Fruit fly (Drosophila melanogaster) whole organism, embryonic: ENCODE measurements around the gene alpha-Est9.

Experiments
- CG10366 ChIP-seq: fragments of 200-800 bp; sonication (Bioruptor generic); IDR thresholded peaks from 2 replicates; pipeline ENCODE4 v1.3.6; 2022; ENCODE audit warnings: missing biosample characterization, missing genetic modification characterization
- CG10654 ChIP-seq: fragments of 200-800 bp; sonication (Bioruptor generic); optimal IDR thresholded peaks from 2 replicates; lab custom pipeline; 2016; ENCODE audit warnings: missing biosample characterization, missing genetic modification characterization
- CG11085 ChIP-seq: fragments of 200-800 bp; sonication (Bioruptor generic); IDR thresholded peaks from 2 replicates; pipeline ENCODE4 v1.3.6; 2022; ENCODE audit warnings: missing biosample characterization, missing genetic modification characterization
- CG11695 ChIP-seq: fragments of 200-800 bp; sonication (Bioruptor generic); IDR thresholded peaks from 3 replicates; pipeline ENCODE4 v1.3.6; 2022; ENCODE audit warnings: missing biosample characterization, missing genetic modification characterization
- CG1233 ChIP-seq: fragments of 200-800 bp; sonication (Bioruptor generic); optimal IDR thresholded peaks from 4 replicates; lab custom pipeline; 2018; ENCODE audit warnings: missing biosample characterization, mild to moderate bottlenecking, missing genetic modification characterization
- CG12659 ChIP-seq: fragments of 200-800 bp; sonication (Bioruptor generic); optimal IDR thresholded peaks from 3 replicates; lab custom pipeline; 2017; ENCODE audit warnings: mild to moderate bottlenecking, missing biosample characterization, missing genetic modification reagents, missing genetic modification characterization
- CG13424 ChIP-seq: fragments of 200-800 bp; sonication (Bioruptor generic); optimal IDR thresholded peaks from 2 replicates; lab custom pipeline; 2019; ENCODE audit warnings: missing biosample characterization, mild to moderate bottlenecking, missing genetic modification characterization, moderate library complexity
- CG14441 ChIP-seq: fragments of 200-800 bp; sonication (Bioruptor generic); IDR thresholded peaks from 2 replicates; pipeline ENCODE4 v1.3.6; 2022; ENCODE audit warnings: missing biosample characterization, missing genetic modification characterization
- CG14965 ChIP-seq: fragments of 200-800 bp; sonication (Bioruptor generic); optimal IDR thresholded peaks from 2 replicates; lab custom pipeline; 2016; ENCODE audit warnings: missing biosample characterization, missing genetic modification characterization, borderline replicate concordance
- CG1529 ChIP-seq: fragments of 200-800 bp; sonication (Bioruptor generic); optimal IDR thresholded peaks from 3 replicates; lab custom pipeline; 2018; ENCODE audit warnings: missing biosample characterization, missing genetic modification characterization
- CG1602 ChIP-seq: fragments of 200-800 bp; sonication (Bioruptor generic); optimal IDR thresholded peaks from 3 replicates; lab custom pipeline; 2016; ENCODE audit warnings: missing biosample characterization, missing genetic modification characterization
- CG18619 ChIP-seq: fragments of 200-800 bp; sonication (Bioruptor generic); optimal IDR thresholded peaks from 3 replicates; lab custom pipeline; 2017; ENCODE audit warnings: missing biosample characterization, mild to moderate bottlenecking, missing genetic modification characterization
- CG18764 ChIP-seq: fragments of 200-800 bp; sonication (Bioruptor generic); optimal IDR thresholded peaks from 3 replicates; lab custom pipeline; 2016; ENCODE audit warnings: missing biosample characterization, missing genetic modification characterization
- CG2678 ChIP-seq: fragments of 200-800 bp; sonication (Bioruptor generic); optimal IDR thresholded peaks from 3 replicates; lab custom pipeline; 2019; ENCODE audit warnings: missing biosample characterization, mild to moderate bottlenecking, missing genetic modification characterization, moderate library complexity
- CG31365 ChIP-seq: fragments of 200-800 bp; sonication (Bioruptor generic); optimal IDR thresholded peaks from 2 replicates; lab custom pipeline; 2018; ENCODE audit warnings: missing biosample characterization, mild to moderate bottlenecking, missing genetic modification characterization
- CG3407 ChIP-seq: fragments of 200-800 bp; sonication (Bioruptor generic); optimal IDR thresholded peaks from 2 replicates; lab custom pipeline; 2018; ENCODE audit warnings: missing biosample characterization, mild to moderate bottlenecking, missing genetic modification characterization
- CG34376 ChIP-seq: fragments of 200-800 bp; sonication (Bioruptor generic); optimal IDR thresholded peaks from 2 replicates; lab custom pipeline; 2018; ENCODE audit warnings: missing biosample characterization, mild to moderate bottlenecking, missing genetic modification characterization
- CG4282 ChIP-seq: fragments of 200-800 bp; sonication (Bioruptor generic); optimal IDR thresholded peaks from 2 replicates; lab custom pipeline; 2016; ENCODE audit warnings: missing biosample characterization, missing genetic modification characterization
- CG4730 ChIP-seq: fragments of 200-800 bp; sonication (Bioruptor generic); IDR thresholded peaks from 2 replicates; pipeline ENCODE4 v1.3.6; 2022; ENCODE audit warnings: missing biosample characterization, missing genetic modification characterization
- CG5245 ChIP-seq: fragments of 200-800 bp; sonication (Bioruptor generic); optimal IDR thresholded peaks from 3 replicates; lab custom pipeline; 2016; ENCODE audit warnings: missing biosample characterization, missing genetic modification characterization
- CG6254 ChIP-seq: fragments of 200-800 bp; sonication (Bioruptor generic); optimal IDR thresholded peaks from 3 replicates; lab custom pipeline; 2017; ENCODE audit warnings: mild to moderate bottlenecking, missing biosample characterization, missing genetic modification reagents, missing genetic modification characterization
- CG7556 ChIP-seq: fragments of 200-800 bp; sonication (Bioruptor generic); optimal IDR thresholded peaks from 2 replicates; lab custom pipeline; 2017; ENCODE audit warnings: missing biosample characterization, mild to moderate bottlenecking, missing genetic modification characterization
- Chrac-16 ChIP-seq: fragments of 200-800 bp; sonication (Bioruptor generic); optimal IDR thresholded peaks from 3 replicates; lab custom pipeline; 2016; ENCODE audit warnings: missing biosample characterization, missing genetic modification characterization
- Dll ChIP-seq: fragments of 200-800 bp; sonication (Bioruptor generic); IDR thresholded peaks from 4 replicates; pipeline ENCODE4 v1.3.6; 2022; ENCODE audit warnings: missing biosample characterization, missing genetic modification characterization; ENCODE audit not compliant: partially characterized antibody
- E2f2 ChIP-seq: fragments of 200-800 bp; sonication (Bioruptor generic); IDR thresholded peaks from 2 replicates; pipeline ENCODE4 v1.3.6; 2022; ENCODE audit warnings: missing biosample characterization, missing genetic modification characterization
- H15 ChIP-seq: fragments of 200-800 bp; sonication (Bioruptor generic); IDR thresholded peaks from 3 replicates; pipeline ENCODE4 v1.3.6; 2022; ENCODE audit warnings: missing biosample characterization, missing genetic modification characterization
- Hmx ChIP-seq: fragments of 200-800 bp; sonication (Bioruptor generic); optimal IDR thresholded peaks from 2 replicates; lab custom pipeline; 2016; ENCODE audit warnings: missing biosample characterization, missing genetic modification characterization
- Hr51 ChIP-seq, 2 experiments: fragments of 200-800 bp; sonication (Bioruptor generic); optimal IDR thresholded peaks; 2 replicates in 1 of 2; 3 replicates in 1 of 2; lab custom pipeline; 2016 to 2018; ENCODE audit warnings: missing biosample characterization in 2 of 2, missing genetic modification characterization in 2 of 2, mild to moderate bottlenecking in 1 of 2, moderate library complexity in 1 of 2
- Kr ChIP-seq: fragments of 200-800 bp; sonication (Bioruptor generic); optimal IDR thresholded peaks from 2 replicates; lab custom pipeline; 2017; ENCODE audit warnings: missing biosample characterization, mild to moderate bottlenecking, missing genetic modification characterization
- Meics ChIP-seq: fragments of 200-800 bp; sonication (Bioruptor generic); optimal IDR thresholded peaks from 2 replicates; lab custom pipeline; 2017; ENCODE audit warnings: missing biosample characterization, mild to moderate bottlenecking, missing genetic modification characterization
- az2 ChIP-seq: fragments of 200-800 bp; sonication (Bioruptor generic); optimal IDR thresholded peaks from 3 replicates; lab custom pipeline; 2016; ENCODE audit warnings: missing biosample characterization, missing genetic modification characterization
- bcd ChIP-seq: fragments of 200-800 bp; sonication (Bioruptor generic); optimal IDR thresholded peaks from 2 replicates; lab custom pipeline; 2017; ENCODE audit warnings: missing biosample characterization, mild to moderate bottlenecking, missing genetic modification characterization
- cato ChIP-seq: fragments of 200-800 bp; sonication (Bioruptor generic); optimal IDR thresholded peaks from 2 replicates; lab custom pipeline; 2016; ENCODE audit warnings: missing biosample characterization, missing genetic modification characterization, borderline replicate concordance
- dmrt99B ChIP-seq: fragments of 200-800 bp; sonication (Bioruptor generic); optimal IDR thresholded peaks from 2 replicates; lab custom pipeline; 2018; ENCODE audit warnings: missing biosample characterization, mild to moderate bottlenecking, missing genetic modification characterization, moderate library complexity
- esg ChIP-seq: fragments of 200-800 bp; sonication (Bioruptor generic); conservative IDR thresholded peaks from 2 replicates; pipeline ENCODE4 v1.3.6; 2022; ENCODE audit warnings: missing biosample characterization, missing genetic modification characterization
- fd64A ChIP-seq: fragments of 200-800 bp; sonication (Bioruptor generic); optimal IDR thresholded peaks from 3 replicates; lab custom pipeline; 2018; ENCODE audit warnings: missing biosample characterization, mild to moderate bottlenecking, missing genetic modification characterization
- gem ChIP-seq: fragments of 200-800 bp; sonication (Bioruptor generic); optimal IDR thresholded peaks from 2 replicates; lab custom pipeline; 2019; ENCODE audit warnings: missing biosample characterization, mild to moderate bottlenecking, missing genetic modification characterization, moderate library complexity
- gro ChIP-seq: fragments of 200-800 bp; sonication (Bioruptor generic); optimal IDR thresholded peaks from 2 replicates; lab custom pipeline; 2016; ENCODE audit warnings: missing biosample characterization, missing genetic modification characterization
- hkb ChIP-seq, 2 experiments: fragments of 200-800 bp in 1 of 2; fragments of >200 bp in 1 of 2; sonication (Bioruptor generic) in 1 of 2; IDR thresholded peaks in 1 of 2; optimal IDR thresholded peaks in 1 of 2; 2 replicates each; pipeline versions ENCODE4 v1.3.6 to Lab custom; 2017 to 2022; ENCODE audit warnings: missing biosample characterization in 1 of 2, missing genetic modification characterization in 1 of 2
- kah ChIP-seq: fragments of 200-800 bp; sonication (Bioruptor generic); optimal IDR thresholded peaks from 2 replicates; lab custom pipeline; 2018; ENCODE audit warnings: missing biosample characterization, mild to moderate bottlenecking, missing genetic modification characterization
- ken ChIP-seq: fragments of 200-800 bp; sonication (Bioruptor generic); IDR thresholded peaks from 3 replicates; pipeline ENCODE4 v1.3.6; 2022; ENCODE audit warnings: missing biosample characterization, missing genetic modification characterization
- mam ChIP-seq: fragments of 200-800 bp; sonication (Bioruptor generic); optimal IDR thresholded peaks from 3 replicates; lab custom pipeline; 2016; ENCODE audit warnings: missing biosample characterization, missing genetic modification characterization
- nmo ChIP-seq: fragments of 200-800 bp; sonication (Bioruptor generic); optimal IDR thresholded peaks from 2 replicates; lab custom pipeline; 2018; ENCODE audit warnings: missing biosample characterization, mild to moderate bottlenecking, missing genetic modification characterization, moderate library complexity
- odd ChIP-seq: fragments of 200-800 bp; sonication (Bioruptor generic); optimal IDR thresholded peaks from 2 replicates; lab custom pipeline; 2017; ENCODE audit warnings: missing biosample characterization, mild to moderate bottlenecking, missing genetic modification characterization
- org-1 ChIP-seq: fragments of 200-800 bp; sonication (Bioruptor generic); optimal IDR thresholded peaks from 2 replicates; lab custom pipeline; 2017; ENCODE audit warnings: missing biosample characterization, missing genetic modification characterization
- pb ChIP-seq: fragments of 200-800 bp; sonication (Bioruptor generic); optimal IDR thresholded peaks from 3 replicates; lab custom pipeline; 2016; ENCODE audit warnings: missing biosample characterization, missing genetic modification characterization
- run ChIP-seq: fragments of 200-800 bp; sonication (Bioruptor generic); optimal IDR thresholded peaks from 3 replicates; lab custom pipeline; 2018; ENCODE audit warnings: missing biosample characterization, mild to moderate bottlenecking, missing genetic modification characterization
- stc ChIP-seq: fragments of 200-800 bp; sonication (Bioruptor generic); IDR thresholded peaks from 2 replicates; pipeline ENCODE4 v1.3.6; 2022; ENCODE audit warnings: missing biosample characterization, missing genetic modification characterization
- tll ChIP-seq, 2 experiments: fragments of 200-800 bp in 1 of 2; fragments of >200 bp in 1 of 2; sonication (Bioruptor generic) in 1 of 2; optimal IDR thresholded peaks; 2 replicates each; lab custom pipeline; 2017 to 2019; ENCODE audit warnings: missing biosample characterization in 2 of 2, missing genetic modification characterization in 2 of 2, mild to moderate bottlenecking in 1 of 2, moderate library complexity in 1 of 2
- toy ChIP-seq: fragments of 200-800 bp; sonication (Bioruptor generic); IDR thresholded peaks from 2 replicates; pipeline ENCODE4 v1.3.6; 2022; ENCODE audit warnings: missing biosample characterization, missing genetic modification characterization

alpha-Est9 gene

dm6 chr3R:7490884-7491283 lies 14.0 kb downstream of the alpha-Est9 start (continued):
- TF ChIP-seq bcd (GFP tag; lab: Kevin White, UChicago) (peak; percentile 50), CG6254 (GFP tag; lab: Kevin White, UChicago) (peak; percentile 11), CG11695 (peak; percentile 36; the same call in 1 of the 3 replicates), odd (GFP tag; lab: Kevin White, UChicago) (peak; percentile 34), gem (peak; percentile 83), CG11085 (GFP tag; lab: Robert Waterston, UW) (no peak), tll (GFP tag; optimal IDR thresholded peaks at IDR 0.05; lab: Kevin White, UChicago) (no peak), CG5245 (peak; percentile 20), CG18619 (GFP tag; lab: Kevin White, UChicago) (peak; percentile 21), kah (GFP tag; lab: Kevin White, UChicago) (peak; percentile 54), CG10654 (GFP tag; lab: Kevin White, UChicago) (peak; percentile 43), nmo (GFP tag; lab: Kevin White, UChicago) (peak; percentile 83), CG2678 (tag; lab: Kevin White, UChicago) (peak; percentile 81), CG4730 (GFP tag; lab: Robert Waterston, UW) (no peak), hkb (optimal IDR thresholded peaks at IDR 0.05; lab: Kevin White, UChicago) (no peak), hkb (GFP tag; IDR thresholded peaks at IDR 0.05; lab: Robert Waterston, UW) (peak; percentile 67), pb (GFP tag; lab: Kevin White, UChicago) (no peak), toy (GFP tag; lab: Robert Waterston, UW) (no peak), CG18764 (GFP tag; lab: Kevin White, UChicago) (peak; percentile 40), CG13424 (tag; lab: Kevin White, UChicago) (peak; percentile 81), CG14965 (GFP tag; lab: Kevin White, UChicago) (no peak), run (tag; lab: Kevin White, UChicago) (peak; percentile 35), ken (no peak), CG1233 (peak; percentile 61), CG34376 (no peak), CG14441 (GFP tag; lab: Robert Waterston, UW) (peak; percentile 33; the same call in 1 of the 2 replicates), CG4282 (GFP tag; lab: Kevin White, UChicago) (no peak), Chrac-16 (GFP tag; lab: Kevin White, UChicago) (peak; percentile 31), org-1 (peak; percentile 35), CG7556 (GFP tag; lab: Kevin White, UChicago) (peak; percentile 55), CG10366 (GFP tag; lab: Robert Waterston, UW) (peak; percentile 49; the same call in 1 of the 2 replicates), CG1602 (GFP tag; lab: Kevin White, UChicago) (peak; percentile 55), cato (GFP tag; lab: Kevin White, UChicago) (peak; percentile 29), stc (peak; percentile 38; the same call in 1 of the 2 replicates), esg (peak; percentile 58), CG3407 (GFP tag; lab: Kevin White, UChicago) (peak; percentile 21), Hmx (peak; percentile 4), H15 (GFP tag; lab: Robert Waterston, UW) (0 out of 3 replicates have a peak, but pooled peaks have one; percentile 38), E2f2 (GFP tag; lab: Robert Waterston, UW) (peak; percentile 13; the same call in 1 of the 2 replicates), CG31365 (tag; lab: Kevin White, UChicago) (no peak), az2 (GFP tag; lab: Kevin White, UChicago) (peak; percentile 70), Kr (GFP tag; lab: Kevin White, UChicago) (no peak), gro (GFP tag; lab: Kevin White, UChicago) (no peak), CG12659 (GFP tag; lab: Kevin White, UChicago) (peak; percentile 68), fd64A (GFP tag; lab: Kevin White, UChicago) (no peak), mam (GFP tag; lab: Kevin White, UChicago) (no peak), Hr51 (GFP tag; optimal IDR thresholded peaks at IDR 0.05; lab: Kevin White, UChicago) (peak in 1 of 2 experiments; percentile 92), CG1529 (GFP tag; lab: Kevin White, UChicago) (peak; percentile 11), Meics (GFP tag; lab: Kevin White, UChicago) (peak; percentile 44), dmrt99B (tag; lab: Kevin White, UChicago) (peak; percentile 89), Dll (GFP tag; lab: Robert Waterston, UW) (no peak)
